Fruit fly (Drosophila melanogaster) whole organism, embryonic: ENCODE measurements around the gene CG11898.

Experiments
- Asciz ChIP-seq: fragments of 200-800 bp; sonication (Bioruptor generic); optimal IDR thresholded peaks from 2 replicates; lab custom pipeline; 2017; ENCODE audit warnings: missing biosample characterization, mild to moderate bottlenecking, missing genetic modification characterization, missing genetic modification reagents
- Atf3 ChIP-seq: fragments of 200-800 bp; sonication (Bioruptor generic); optimal IDR thresholded peaks from 3 replicates; lab custom pipeline; 2016; ENCODE audit warnings: missing biosample characterization, missing genetic modification characterization
- CG10274 ChIP-seq: fragments of 200-800 bp; sonication (Bioruptor generic); optimal IDR thresholded peaks from 3 replicates; lab custom pipeline; 2017; ENCODE audit warnings: missing biosample characterization, mild to moderate bottlenecking, missing genetic modification characterization
- CG10366 ChIP-seq: fragments of 200-800 bp; sonication (Bioruptor generic); IDR thresholded peaks from 2 replicates; pipeline ENCODE4 v1.3.6; 2022; ENCODE audit warnings: missing biosample characterization, missing genetic modification characterization
- CG10462 ChIP-seq: fragments of 200-800 bp; sonication (Bioruptor generic); optimal IDR thresholded peaks from 2 replicates; lab custom pipeline; 2016; ENCODE audit warnings: missing biosample characterization, missing genetic modification characterization
- CG10654 ChIP-seq: fragments of 200-800 bp; sonication (Bioruptor generic); optimal IDR thresholded peaks from 2 replicates; lab custom pipeline; 2016; ENCODE audit warnings: missing biosample characterization, missing genetic modification characterization
- CG10959 ChIP-seq: fragments of 200-800 bp; sonication (Bioruptor generic); IDR thresholded peaks from 2 replicates; pipeline ENCODE4 v1.3.6; 2022; ENCODE audit warnings: missing biosample characterization, missing genetic modification characterization
- CG11398 ChIP-seq: fragments of 200-800 bp; sonication (Bioruptor generic); optimal IDR thresholded peaks from 2 replicates; lab custom pipeline; 2016; ENCODE audit warnings: missing biosample characterization, missing genetic modification characterization
- CG12104 ChIP-seq: fragments of 200-800 bp; sonication (Bioruptor generic); optimal IDR thresholded peaks from 3 replicates; lab custom pipeline; 2016; ENCODE audit warnings: missing biosample characterization, missing genetic modification characterization
- CG12744 ChIP-seq: fragments of 200-800 bp; sonication (Bioruptor generic); optimal IDR thresholded peaks from 2 replicates; lab custom pipeline; 2016; ENCODE audit warnings: missing biosample characterization, missing genetic modification characterization
- CG12769 ChIP-seq: fragments of 200-800 bp; sonication (Bioruptor generic); optimal IDR thresholded peaks from 2 replicates; lab custom pipeline; 2019; ENCODE audit warnings: missing biosample characterization, mild to moderate bottlenecking, missing genetic modification characterization, moderate library complexity
- CG14965 ChIP-seq: fragments of 200-800 bp; sonication (Bioruptor generic); optimal IDR thresholded peaks from 2 replicates; lab custom pipeline; 2016; ENCODE audit warnings: missing biosample characterization, missing genetic modification characterization, borderline replicate concordance
- CG1603 ChIP-seq: fragments of 200-800 bp; sonication (Bioruptor generic); optimal IDR thresholded peaks from 2 replicates; lab custom pipeline; 2019; ENCODE audit warnings: missing biosample characterization, mild to moderate bottlenecking, missing genetic modification characterization, moderate library complexity
- CG16813 ChIP-seq: fragments of 200-800 bp; sonication (Bioruptor generic); IDR thresholded peaks from 3 replicates; pipeline ENCODE4 v1.3.6; 2022; ENCODE audit warnings: missing biosample characterization, missing genetic modification characterization; ENCODE audit not compliant: partially characterized antibody
- CG18262 ChIP-seq: fragments of 200-800 bp; optimal IDR thresholded peaks from 3 replicates; lab custom pipeline; 2019; ENCODE audit warnings: missing biosample characterization, mild to moderate bottlenecking, missing genetic modification characterization, moderate library complexity
- CG2202 ChIP-seq: fragments of 200-800 bp; sonication (Bioruptor generic); optimal IDR thresholded peaks from 2 replicates; lab custom pipeline; 2018; ENCODE audit warnings: missing biosample characterization, mild to moderate bottlenecking, missing genetic modification characterization
- CG2678 ChIP-seq: fragments of 200-800 bp; sonication (Bioruptor generic); optimal IDR thresholded peaks from 3 replicates; lab custom pipeline; 2019; ENCODE audit warnings: missing biosample characterization, mild to moderate bottlenecking, missing genetic modification characterization, moderate library complexity
- CG3065 ChIP-seq: fragments of 200-800 bp; sonication (Bioruptor generic); optimal IDR thresholded peaks from 2 replicates; lab custom pipeline; 2016; ENCODE audit warnings: missing biosample characterization, missing genetic modification characterization
- CG31441 ChIP-seq: fragments of 200-800 bp; sonication (Bioruptor generic); IDR thresholded peaks from 2 replicates; pipeline ENCODE4 v1.3.6; 2022; ENCODE audit warnings: missing biosample characterization, missing genetic modification characterization
- CG3407 ChIP-seq: fragments of 200-800 bp; sonication (Bioruptor generic); optimal IDR thresholded peaks from 2 replicates; lab custom pipeline; 2018; ENCODE audit warnings: missing biosample characterization, mild to moderate bottlenecking, missing genetic modification characterization
- CG6272 ChIP-seq: fragments of 200-800 bp; sonication (Bioruptor generic); IDR thresholded peaks from 2 replicates; pipeline ENCODE4 v1.3.6; 2022; ENCODE audit warnings: missing biosample characterization, missing genetic modification characterization
- CG6683 ChIP-seq: fragments of 200-800 bp; sonication (Bioruptor generic); optimal IDR thresholded peaks from 2 replicates; lab custom pipeline; 2017; ENCODE audit warnings: missing biosample characterization, mild to moderate bottlenecking, missing genetic modification characterization, missing genetic modification reagents
- CG8478 ChIP-seq: fragments of >200 bp; optimal IDR thresholded peaks from 2 replicates; lab custom pipeline; 2018
- CG8924 ChIP-seq: fragments of 200-800 bp; optimal IDR thresholded peaks from 3 replicates; lab custom pipeline; 2019; ENCODE audit warnings: missing biosample characterization, mild to moderate bottlenecking, missing genetic modification characterization, moderate library complexity
- Dbx ChIP-seq: fragments of 200-800 bp; sonication (Bioruptor generic); IDR thresholded peaks from 3 replicates; pipeline ENCODE4 v1.3.6; 2022; ENCODE audit warnings: missing biosample characterization, missing genetic modification characterization
- Deaf1 ChIP-seq: fragments of 200-800 bp; optimal IDR thresholded peaks from 3 replicates; lab custom pipeline; 2019; ENCODE audit warnings: missing biosample characterization, mild to moderate bottlenecking, missing genetic modification characterization, moderate library complexity
- Dref ChIP-seq: fragments of 200-800 bp; sonication (Bioruptor generic); IDR thresholded peaks from 2 replicates; pipeline ENCODE4 v1.3.6; 2022; ENCODE audit warnings: missing biosample characterization, missing genetic modification characterization
- Hr3 ChIP-seq: fragments of 200-800 bp; sonication (Bioruptor generic); optimal IDR thresholded peaks from 3 replicates; lab custom pipeline; 2016; ENCODE audit warnings: missing biosample characterization, missing genetic modification characterization
- Max ChIP-seq: fragments of 200-800 bp; sonication (Bioruptor generic); optimal IDR thresholded peaks from 2 replicates; lab custom pipeline; 2016; ENCODE audit warnings: missing biosample characterization, mild to moderate bottlenecking, missing genetic modification characterization
- Med ChIP-seq: fragments of 200-800 bp; sonication (Bioruptor generic); peaks from one replicate; lab custom pipeline; 2016; ENCODE audit warnings: missing biosample characterization, missing genetic modification characterization, mild to moderate bottlenecking, inconsistent platforms, moderate library complexity
- Nf-YC ChIP-seq: fragments of 200-800 bp; optimal IDR thresholded peaks from 3 replicates; lab custom pipeline; 2019; ENCODE audit warnings: missing biosample characterization, mild to moderate bottlenecking, missing genetic modification characterization, moderate library complexity
- Side ChIP-seq: fragments of 200-800 bp; sonication (Bioruptor generic); optimal IDR thresholded peaks from 2 replicates; lab custom pipeline; 2016; ENCODE audit warnings: missing biosample characterization, missing genetic modification characterization
- az2 ChIP-seq: fragments of 200-800 bp; sonication (Bioruptor generic); optimal IDR thresholded peaks from 3 replicates; lab custom pipeline; 2016; ENCODE audit warnings: missing biosample characterization, missing genetic modification characterization
- bigmax ChIP-seq: fragments of 200-800 bp; sonication (Bioruptor generic); optimal IDR thresholded peaks from 2 replicates; lab custom pipeline; 2018; ENCODE audit warnings: missing biosample characterization, mild to moderate bottlenecking, missing genetic modification characterization
- br ChIP-seq: fragments of >200 bp; optimal IDR thresholded peaks from 2 replicates; lab custom pipeline; 2017
- cg ChIP-seq: fragments of 200-800 bp; sonication (Bioruptor generic); optimal IDR thresholded peaks from 3 replicates; lab custom pipeline; 2019; ENCODE audit warnings: missing biosample characterization, mild to moderate bottlenecking, missing genetic modification characterization, moderate library complexity
- croc ChIP-seq: fragments of 200-800 bp; sonication (Bioruptor generic); conservative IDR thresholded peaks from 3 replicates; pipeline ENCODE4 v1.3.6; 2022; ENCODE audit warnings: missing biosample characterization, missing genetic modification characterization
- fu2 ChIP-seq: fragments of 200-800 bp; sonication (Bioruptor generic); optimal IDR thresholded peaks from 2 replicates; lab custom pipeline; 2016; ENCODE audit warnings: missing biosample characterization, missing genetic modification characterization
- her ChIP-seq: fragments of 200-800 bp; sonication (Bioruptor generic); optimal IDR thresholded peaks from 2 replicates; lab custom pipeline; 2016; ENCODE audit warnings: missing biosample characterization, missing genetic modification characterization
- jing ChIP-seq: fragments of 200-800 bp; sonication (Bioruptor generic); optimal IDR thresholded peaks from 2 replicates; lab custom pipeline; 2018; ENCODE audit warnings: missing biosample characterization, mild to moderate bottlenecking, missing genetic modification characterization
- pnt ChIP-seq: fragments of 200-800 bp; sonication (Bioruptor generic); optimal IDR thresholded peaks from 3 replicates; lab custom pipeline; 2016; ENCODE audit warnings: missing biosample characterization, missing genetic modification characterization
- sc ChIP-seq, 3 experiments: fragments of >200 bp in 2 of 3; fragments of 200-800 bp in 1 of 3; sonication (Bioruptor generic) in 1 of 3; optimal IDR thresholded peaks; 2 replicates in 2 of 3; 3 replicates in 1 of 3; lab custom pipeline; 2017; ENCODE audit warnings: mild to moderate bottlenecking in 1 of 3, missing biosample characterization in 1 of 3, missing genetic modification characterization in 1 of 3, missing genetic modification reagents in 1 of 3
- sens-2 ChIP-seq: fragments of 200-800 bp; sonication (Bioruptor generic); IDR thresholded peaks from 2 replicates; pipeline ENCODE4 v1.3.6; 2022; ENCODE audit warnings: missing biosample characterization, missing genetic modification characterization
- seq ChIP-seq: fragments of 200-800 bp; sonication (Bioruptor generic); IDR thresholded peaks from 2 replicates; pipeline ENCODE4 v1.3.6; 2022; ENCODE audit warnings: missing biosample characterization, missing genetic modification characterization
- sima ChIP-seq: fragments of 200-800 bp; sonication (Bioruptor generic); optimal IDR thresholded peaks from 2 replicates; lab custom pipeline; 2016; ENCODE audit warnings: missing biosample characterization, missing genetic modification characterization
- sug ChIP-seq: fragments of 200-800 bp; optimal IDR thresholded peaks from 2 replicates; lab custom pipeline; 2019; ENCODE audit warnings: missing biosample characterization, mild to moderate bottlenecking, missing genetic modification characterization, moderate library complexity
- vnd ChIP-seq: fragments of 200-800 bp; sonication (Bioruptor generic); IDR thresholded peaks from 3 replicates; pipeline ENCODE4 v1.3.6; 2022; ENCODE audit warnings: missing biosample characterization, missing genetic modification characterization; ENCODE audit not compliant: partially characterized antibody
- wek ChIP-seq: fragments of 200-800 bp; sonication (Bioruptor generic); optimal IDR thresholded peaks from 3 replicates; lab custom pipeline; 2018; ENCODE audit warnings: missing biosample characterization, mild to moderate bottlenecking, missing genetic modification characterization, moderate library complexity
- zfh2 ChIP-seq: fragments of 200-800 bp; sonication (Bioruptor generic); optimal IDR thresholded peaks from 2 replicates; lab custom pipeline; 2016; ENCODE audit warnings: missing biosample characterization, missing genetic modification characterization

The CG11898 gene

dm6 chr3R:29157418-29158398 lies 7.7 kb upstream of the CG11898 start, which contains the start of gene rdog (continued):
- TF ChIP-seq CG10366 (GFP tag; lab: Robert Waterston, UW): peak; percentile 28; the same call in 1 of the 2 replicates
- peak; percentile 54 for TF ChIP-seq CG2202 (tag; lab: Kevin White, UChicago)
- TF ChIP-seq CG8478 (lab: Kevin White, UChicago): no peak
- TF ChIP-seq sima (GFP tag; lab: Kevin White, UChicago): no peak
- TF ChIP-seq croc: peak; percentile 68
- peak; percentile 71 for TF ChIP-seq Nf-YC
- peak; percentile 75 for TF ChIP-seq CG10462 (GFP tag; lab: Kevin White, UChicago)
- peak; percentile 74 for TF ChIP-seq CG12744 (GFP tag; lab: Kevin White, UChicago)
- TF ChIP-seq wek (GFP tag; lab: Kevin White, UChicago): peak; percentile 11
- TF ChIP-seq CG6272 (GFP tag; lab: Robert Waterston, UW): no peak
- no peak for TF ChIP-seq Dref (GFP tag; lab: Robert Waterston, UW)
- peak; percentile 63 for TF ChIP-seq Deaf1 (tag; lab: Kevin White, UChicago)
- peak; percentile 13 for TF ChIP-seq CG3407 (GFP tag; lab: Kevin White, UChicago)
- peak; percentile 79 for TF ChIP-seq CG8924
- TF ChIP-seq vnd (GFP tag; lab: Robert Waterston, UW): no peak
- TF ChIP-seq jing: no peak
- TF ChIP-seq Dbx (GFP tag; lab: Robert Waterston, UW): peak; percentile 43; the same call in 1 of the 3 replicates
- peak; percentile 76 for TF ChIP-seq zfh2
- peak; percentile 77 for TF ChIP-seq CG1603 (tag; lab: Kevin White, UChicago)
- peak; percentile 93 for TF ChIP-seq Max (GFP tag; lab: Kevin White, UChicago)
- peak; percentile 77 for TF ChIP-seq CG12769
- TF ChIP-seq sug (tag; lab: Kevin White, UChicago): peak; percentile 77
- no peak for TF ChIP-seq sc (optimal IDR thresholded peaks at IDR 0.05; lab: Kevin White, UChicago)
- peak; percentile 62 for TF ChIP-seq sc (GFP tag; optimal IDR thresholded peaks at IDR 0.05; lab: Kevin White, UChicago)
- peak; percentile 66 for TF ChIP-seq pnt (GFP tag; lab: Kevin White, UChicago)
- no peak for TF ChIP-seq CG10959
- peak; percentile 78 for TF ChIP-seq CG12104 (GFP tag; lab: Kevin White, UChicago)
- peak; percentile 54; the same call in 1 of the 2 replicates for TF ChIP-seq sens-2 (GFP tag; lab: Robert Waterston, UW)
- TF ChIP-seq CG10654 (GFP tag; lab: Kevin White, UChicago): peak; percentile 70
- TF ChIP-seq CG6683 (GFP tag; lab: Kevin White, UChicago): no peak
- TF ChIP-seq bigmax (GFP tag; lab: Kevin White, UChicago): no peak
- TF ChIP-seq Side (GFP tag; lab: Kevin White, UChicago): peak; percentile 73
- TF ChIP-seq CG18262 (tag; lab: Kevin White, UChicago): peak; percentile 60
- peak; percentile 59 for TF ChIP-seq Asciz (GFP tag; lab: Kevin White, UChicago)
- TF ChIP-seq CG16813 (GFP tag; lab: Robert Waterston, UW): no peak
- peak; percentile 67 for TF ChIP-seq CG3065 (GFP tag; lab: Kevin White, UChicago)
- peak; percentile 87 for TF ChIP-seq CG2678 (tag; lab: Kevin White, UChicago)
- TF ChIP-seq her: peak; percentile 60
- peak; percentile 46 for TF ChIP-seq CG10274 (GFP tag; lab: Kevin White, UChicago)
- TF ChIP-seq br: no peak
- peak; percentile 52 for TF ChIP-seq CG31441 (GFP tag; lab: Robert Waterston, UW)
- no peak for TF ChIP-seq cg (GFP tag; lab: Kevin White, UChicago)
- peak; percentile 88 for TF ChIP-seq az2 (GFP tag; lab: Kevin White, UChicago)
- TF ChIP-seq Med (GFP tag; lab: Kevin White, UChicago): peak; percentile 85
- TF ChIP-seq CG11398 (GFP tag; lab: Kevin White, UChicago): peak; percentile 72
- peak; percentile 72 for TF ChIP-seq Atf3 (GFP tag; lab: Kevin White, UChicago)
- TF ChIP-seq CG14965: no peak
- TF ChIP-seq Hr3 (GFP tag; lab: Kevin White, UChicago): peak; percentile 73
- peak; percentile 65 for TF ChIP-seq fu2 (GFP tag; lab: Kevin White, UChicago)
- TF ChIP-seq seq (GFP tag; lab: Robert Waterston, UW): peak; percentile 45
